Fruit fly (Drosophila melanogaster): ENCODE measurements around the gene Vps13B.

The Vps13B gene

dm6 chr3R:29995035-29995434 lies 59.3 kb downstream of the Vps13B start, which contains the start of the genes CG7903 and Sas-6 (continued):
- TF ChIP-seq Dll (GFP tag; IDR thresholded peaks at IDR 0.05; ENCODE audit: partially characterized antibody), result peak; percentile 73
- peak; percentile 43; the same call in 1 of the 2 replicates for TF ChIP-seq tna (GFP tag; IDR thresholded peaks at IDR 0.05; ENCODE audit: partially characterized antibody)
- TF ChIP-seq nmo (GFP tag; optimal IDR thresholded peaks at IDR 0.05), result peak; percentile 20
- no peak for TF ChIP-seq CG18619 (GFP tag; optimal IDR thresholded peaks at IDR 0.05)
- no peak for TF ChIP-seq Usf (GFP tag; optimal IDR thresholded peaks at IDR 0.05)
- no peak for TF ChIP-seq pb (GFP tag; optimal IDR thresholded peaks at IDR 0.05)
- TF ChIP-seq Dip2 (GFP tag; IDR thresholded peaks at IDR 0.05), result no peak
- peak; percentile 42 for TF ChIP-seq YL-1 (GFP tag; optimal IDR thresholded peaks at IDR 0.05)
- peak; percentile 71; the same call in 2 of the 3 replicates for TF ChIP-seq CG7963 (GFP tag; IDR thresholded peaks at IDR 0.05; ENCODE audit: partially characterized antibody)
- TF ChIP-seq BEAF-32 (GFP tag; optimal IDR thresholded peaks at IDR 0.05), result peak; percentile 73
- TF ChIP-seq vnd (GFP tag; IDR thresholded peaks at IDR 0.05; ENCODE audit: partially characterized antibody), result peak; percentile 63
- TF ChIP-seq CG4707 (GFP tag; optimal IDR thresholded peaks at IDR 0.05), result no peak
- no peak for TF ChIP-seq BtbVII (GFP tag; optimal IDR thresholded peaks at IDR 0.05)
- TF ChIP-seq ac (GFP tag; optimal IDR thresholded peaks at IDR 0.05), result no peak
- TF ChIP-seq al (GFP tag; IDR thresholded peaks at IDR 0.05), result no peak
- TF ChIP-seq Nf-YB (GFP tag; optimal IDR thresholded peaks at IDR 0.05), result no peak
- TF ChIP-seq CG10147 (GFP tag; optimal IDR thresholded peaks at IDR 0.05), result no peak
- no peak for TF ChIP-seq cg (GFP tag; optimal IDR thresholded peaks at IDR 0.05)
- peak; percentile 4 for TF ChIP-seq CG8924 (tag; optimal IDR thresholded peaks at IDR 0.05)
- peak; percentile 94 for TF ChIP-seq Sry-δ (GFP tag; optimal IDR thresholded peaks at IDR 0.05)
- no peak for TF ChIP-seq Doc2 (GFP tag; IDR thresholded peaks at IDR 0.05)
- TF ChIP-seq lmd (GFP tag; IDR thresholded peaks at IDR 0.05), result no peak; the same call in 1 of the 2 replicates
- TF ChIP-seq E2f2 (GFP tag; IDR thresholded peaks at IDR 0.05), result peak; percentile 79
- TF ChIP-seq knrl (GFP tag; IDR thresholded peaks at IDR 0.05; ENCODE audit: partially characterized antibody), result peak; percentile 67
- TF ChIP-seq Med (GFP tag), result peak; percentile 79
- no peak for TF ChIP-seq az2 (GFP tag; optimal IDR thresholded peaks at IDR 0.05)
- peak; percentile 77 for TF ChIP-seq bbx (GFP tag; IDR thresholded peaks at IDR 0.05; ENCODE audit: partially characterized antibody)
- TF ChIP-seq ERR (GFP tag; optimal IDR thresholded peaks at IDR 0.05), result no peak
- TF ChIP-seq CG31388 (GFP tag; optimal IDR thresholded peaks at IDR 0.05), result no peak
- TF ChIP-seq H2.0 (GFP tag; IDR thresholded peaks at IDR 0.05), result no peak
- TF ChIP-seq CG1602 (GFP tag; optimal IDR thresholded peaks at IDR 0.05), result no peak
- no peak for TF ChIP-seq CG32767 (GFP tag; IDR thresholded peaks at IDR 0.05)
- TF ChIP-seq Scr (GFP tag; IDR thresholded peaks at IDR 0.05; ENCODE audit: partially characterized antibody), result peak; percentile 75
- no peak for TF ChIP-seq CG13624 (GFP tag; optimal IDR thresholded peaks at IDR 0.05)
- TF ChIP-seq HLHmδ (GFP tag; optimal IDR thresholded peaks at IDR 0.05), result no peak
- TF ChIP-seq CG13775 (GFP tag; optimal IDR thresholded peaks at IDR 0.05), result no peak
- TF ChIP-seq CG10959 (GFP tag; IDR thresholded peaks at IDR 0.05), result no peak
- TF ChIP-seq Asciz (GFP tag; optimal IDR thresholded peaks at IDR 0.05), result no peak
- no peak for TF ChIP-seq mirr (GFP tag; optimal IDR thresholded peaks at IDR 0.05)
- no peak for TF ChIP-seq CG15696 (tag; optimal IDR thresholded peaks at IDR 0.05)
- TF ChIP-seq Ada2b (GFP tag; IDR thresholded peaks at IDR 0.05), result no peak
- peak; percentile 32; the same call in 1 of the 3 replicates for TF ChIP-seq row (GFP tag; IDR thresholded peaks at IDR 0.05)
- peak; percentile 89 for TF ChIP-seq Dref (GFP tag; IDR thresholded peaks at IDR 0.05)
- TF ChIP-seq crp (GFP tag; optimal IDR thresholded peaks at IDR 0.05), result peak in 1 of 2 experiments; percentile 2
- TF ChIP-seq Myb (GFP tag; optimal IDR thresholded peaks at IDR 0.05), result peak; percentile 62
- TF ChIP-seq trh (GFP tag; optimal IDR thresholded peaks at IDR 0.05), result no peak
- no peak for TF ChIP-seq maf-S (GFP tag; optimal IDR thresholded peaks at IDR 0.05)
- TF ChIP-seq CG6791 (GFP tag; IDR thresholded peaks at IDR 0.05; ENCODE audit: partially characterized antibody), result peak; percentile 88
- TF ChIP-seq ranshi (GFP tag; IDR thresholded peaks at IDR 0.05), result no peak
- TF ChIP-seq CG18599 (GFP tag; optimal IDR thresholded peaks at IDR 0.05), result no peak
- peak; percentile 63 for TF ChIP-seq Sin3A (optimal IDR thresholded peaks at IDR 0.05)

All from whole organism, embryonic.